Fruit fly (Drosophila melanogaster) whole organism, embryonic: ENCODE data around the gene Rok.

Source experiments
- ATbp ChIP-seq: fragments of 200-800 bp; sonication (Bioruptor generic); optimal IDR thresholded peaks from 2 replicates; lab custom pipeline; 2017; ENCODE audit warnings: missing biosample characterization, mild to moderate bottlenecking, missing genetic modification characterization, missing genetic modification reagents
- Ada2b ChIP-seq: fragments of 200-800 bp; sonication (Bioruptor generic); IDR thresholded peaks from 2 replicates; pipeline ENCODE4 v1.3.6; 2022; ENCODE audit warnings: missing biosample characterization, missing genetic modification characterization
- CG11398 ChIP-seq: fragments of 200-800 bp; sonication (Bioruptor generic); optimal IDR thresholded peaks from 2 replicates; lab custom pipeline; 2016; ENCODE audit warnings: missing biosample characterization, missing genetic modification characterization
- CG11456 ChIP-seq: fragments of 200-800 bp; sonication (Bioruptor generic); IDR thresholded peaks from 3 replicates; pipeline ENCODE4 v1.3.6; 2022; ENCODE audit warnings: missing biosample characterization, missing genetic modification characterization
- CG11504 ChIP-seq: fragments of 200-800 bp; sonication (Bioruptor generic); optimal IDR thresholded peaks from 3 replicates; lab custom pipeline; 2019; ENCODE audit warnings: missing biosample characterization, mild to moderate bottlenecking, missing genetic modification characterization, moderate library complexity
- CG12071 ChIP-seq: fragments of 200-800 bp; sonication (Bioruptor generic); optimal IDR thresholded peaks from 3 replicates; lab custom pipeline; 2018; ENCODE audit warnings: missing biosample characterization, mild to moderate bottlenecking, missing genetic modification characterization
- CG12236 ChIP-seq: fragments of 200-800 bp; sonication (Bioruptor generic); optimal IDR thresholded peaks from 2 replicates; lab custom pipeline; 2016; ENCODE audit warnings: missing biosample characterization, missing genetic modification characterization
- CG12299 ChIP-seq: fragments of 200-800 bp; sonication (Bioruptor generic); optimal IDR thresholded peaks from 2 replicates; lab custom pipeline; 2018; ENCODE audit warnings: missing biosample characterization, mild to moderate bottlenecking, missing genetic modification characterization
- CG12391 ChIP-seq: fragments of 200-800 bp; sonication (Bioruptor generic); optimal IDR thresholded peaks from 3 replicates; lab custom pipeline; 2018; ENCODE audit warnings: missing biosample characterization, mild to moderate bottlenecking, missing genetic modification characterization, moderate library complexity
- CG13123 ChIP-seq: fragments of 200-800 bp; sonication (Bioruptor generic); optimal IDR thresholded peaks from 2 replicates; lab custom pipeline; 2016; ENCODE audit warnings: missing biosample characterization, missing genetic modification characterization
- CG13296 ChIP-seq: fragments of 200-800 bp; sonication (Bioruptor generic); optimal IDR thresholded peaks from 3 replicates; lab custom pipeline; 2018; ENCODE audit warnings: missing biosample characterization, mild to moderate bottlenecking, missing genetic modification characterization
- CG14050 ChIP-seq: fragments of 200-800 bp; sonication (Bioruptor generic); IDR thresholded peaks from 3 replicates; pipeline ENCODE4 v1.3.6; 2022; ENCODE audit warnings: missing biosample characterization, missing genetic modification characterization
- CG16863 ChIP-seq: fragments of 200-800 bp; sonication (Bioruptor generic); optimal IDR thresholded peaks from 3 replicates; lab custom pipeline; 2016; ENCODE audit warnings: missing biosample characterization, missing genetic modification characterization
- CG30020 ChIP-seq: fragments of 200-800 bp; optimal IDR thresholded peaks from 2 replicates; lab custom pipeline; 2019; ENCODE audit warnings: missing biosample characterization, mild to moderate bottlenecking, missing genetic modification characterization, moderate library complexity
- CG3065 ChIP-seq: fragments of 200-800 bp; sonication (Bioruptor generic); optimal IDR thresholded peaks from 2 replicates; lab custom pipeline; 2016; ENCODE audit warnings: missing biosample characterization, missing genetic modification characterization
- CG31365 ChIP-seq: fragments of 200-800 bp; sonication (Bioruptor generic); optimal IDR thresholded peaks from 2 replicates; lab custom pipeline; 2018; ENCODE audit warnings: missing biosample characterization, mild to moderate bottlenecking, missing genetic modification characterization
- CG3163 ChIP-seq: fragments of 200-800 bp; sonication (Bioruptor generic); optimal IDR thresholded peaks from 3 replicates; lab custom pipeline; 2016; ENCODE audit warnings: missing biosample characterization, missing genetic modification characterization
- CG4328 ChIP-seq: fragments of 200-800 bp; sonication (Bioruptor generic); optimal IDR thresholded peaks from 3 replicates; lab custom pipeline; 2017; ENCODE audit warnings: missing biosample characterization, missing genetic modification reagents, missing genetic modification characterization
- CG6765 ChIP-seq: fragments of 200-800 bp; sonication (Bioruptor generic); optimal IDR thresholded peaks from 3 replicates; lab custom pipeline; 2017; ENCODE audit warnings: missing biosample characterization, mild to moderate bottlenecking, missing genetic modification characterization
- CG7271 ChIP-seq: fragments of 200-800 bp; sonication (Bioruptor generic); optimal IDR thresholded peaks from 2 replicates; lab custom pipeline; 2018; ENCODE audit warnings: missing biosample characterization, mild to moderate bottlenecking, missing genetic modification characterization, moderate library complexity
- CG7987 ChIP-seq: fragments of 200-800 bp; sonication (Bioruptor generic); optimal IDR thresholded peaks from 2 replicates; lab custom pipeline; 2018; ENCODE audit warnings: missing biosample characterization, mild to moderate bottlenecking, missing genetic modification characterization, moderate library complexity
- CG8359 ChIP-seq: fragments of 200-800 bp; sonication (Bioruptor generic); optimal IDR thresholded peaks from 2 replicates; lab custom pipeline; 2017; ENCODE audit warnings: missing biosample characterization, mild to moderate bottlenecking, missing genetic modification characterization, borderline replicate concordance
- CG8388 ChIP-seq: fragments of 200-800 bp; sonication (Bioruptor generic); optimal IDR thresholded peaks from 2 replicates; lab custom pipeline; 2019; ENCODE audit warnings: missing biosample characterization, mild to moderate bottlenecking, missing genetic modification characterization, moderate library complexity
- CG8924 ChIP-seq: fragments of 200-800 bp; optimal IDR thresholded peaks from 3 replicates; lab custom pipeline; 2019; ENCODE audit warnings: missing biosample characterization, mild to moderate bottlenecking, missing genetic modification characterization, moderate library complexity
- CG9215 ChIP-seq: fragments of 200-800 bp; sonication (Bioruptor generic); IDR thresholded peaks from 2 replicates; pipeline ENCODE4 v1.3.6; 2022; ENCODE audit warnings: missing biosample characterization, missing genetic modification characterization
- CG9817 ChIP-seq: fragments of 200-800 bp; sonication (Bioruptor generic); optimal IDR thresholded peaks from 2 replicates; lab custom pipeline; 2018; ENCODE audit warnings: missing biosample characterization, mild to moderate bottlenecking, missing genetic modification characterization, moderate library complexity
- Doc2 ChIP-seq: fragments of 200-800 bp; sonication (Bioruptor generic); IDR thresholded peaks from 2 replicates; pipeline ENCODE4 v1.3.6; 2022; ENCODE audit warnings: missing biosample characterization, missing genetic modification characterization
- Ets65A ChIP-seq: fragments of 200-800 bp; sonication (Bioruptor generic); peaks from one replicate; lab custom pipeline; 2016; ENCODE audit warnings: missing biosample characterization, missing genetic modification characterization
- HHEX ChIP-seq: fragments of 200-800 bp; sonication (Bioruptor generic); optimal IDR thresholded peaks from 3 replicates; lab custom pipeline; 2017; ENCODE audit warnings: missing biosample characterization, mild to moderate bottlenecking, missing genetic modification characterization, missing genetic modification reagents
- Hr39 ChIP-seq: fragments of >200 bp; optimal IDR thresholded peaks from 2 replicates; lab custom pipeline; 2017
- Lpt ChIP-seq: fragments of >200 bp; optimal IDR thresholded peaks from 2 replicates; lab custom pipeline; 2018; ENCODE audit warnings: missing biosample characterization, missing genetic modification characterization
- Meics ChIP-seq: fragments of 200-800 bp; sonication (Bioruptor generic); optimal IDR thresholded peaks from 2 replicates; lab custom pipeline; 2017; ENCODE audit warnings: missing biosample characterization, mild to moderate bottlenecking, missing genetic modification characterization
- Neu2 ChIP-seq: fragments of 200-800 bp; sonication (Bioruptor generic); optimal IDR thresholded peaks from 3 replicates; lab custom pipeline; 2016; ENCODE audit warnings: missing biosample characterization, missing genetic modification characterization, borderline replicate concordance
- Nf-YA ChIP-seq: fragments of 200-800 bp; sonication (Bioruptor generic); IDR thresholded peaks from 2 replicates; pipeline ENCODE4 v1.3.6; 2022; ENCODE audit warnings: missing biosample characterization, missing genetic modification characterization
- Opbp ChIP-seq: fragments of 200-800 bp; sonication (Bioruptor generic); IDR thresholded peaks from 3 replicates; pipeline ENCODE4 v1.3.6; 2022; ENCODE audit warnings: missing biosample characterization, missing genetic modification characterization; ENCODE audit not compliant: partially characterized antibody
- aop ChIP-seq: fragments of 200-800 bp; sonication (Bioruptor generic); IDR thresholded peaks from 2 replicates; pipeline ENCODE4 v1.3.6; 2022; ENCODE audit warnings: missing biosample characterization, missing genetic modification characterization
- danr ChIP-seq: fragments of 200-800 bp; sonication (Bioruptor generic); IDR thresholded peaks from 2 replicates; pipeline ENCODE4 v1.3.6; 2022; ENCODE audit warnings: missing biosample characterization, missing genetic modification characterization
- ewg ChIP-seq: fragments of 200-800 bp; sonication (Bioruptor generic); optimal IDR thresholded peaks from 3 replicates; lab custom pipeline; 2017; ENCODE audit warnings: mild to moderate bottlenecking, missing biosample characterization, missing genetic modification reagents, missing genetic modification characterization
- fru ChIP-seq: fragments of >200 bp; optimal IDR thresholded peaks from 2 replicates; lab custom pipeline; 2017
- fu2 ChIP-seq: fragments of 200-800 bp; sonication (Bioruptor generic); optimal IDR thresholded peaks from 2 replicates; lab custom pipeline; 2016; ENCODE audit warnings: missing biosample characterization, missing genetic modification characterization
- luna ChIP-seq: fragments of 200-800 bp; sonication (Bioruptor generic); optimal IDR thresholded peaks from 2 replicates; lab custom pipeline; 2016; ENCODE audit warnings: missing biosample characterization, missing genetic modification characterization
- nom ChIP-seq: fragments of 200-800 bp; sonication (Bioruptor generic); optimal IDR thresholded peaks from 2 replicates; lab custom pipeline; 2017; ENCODE audit warnings: missing biosample characterization, missing genetic modification characterization, mild to moderate bottlenecking, moderate library complexity, missing genetic modification reagents
- pfk ChIP-seq: fragments of 200-800 bp; sonication (Bioruptor generic); optimal IDR thresholded peaks from 2 replicates; lab custom pipeline; 2018; ENCODE audit warnings: missing biosample characterization, mild to moderate bottlenecking, missing genetic modification characterization, moderate library complexity
- pros ChIP-seq: fragments of 200-800 bp; sonication (Bioruptor generic); optimal IDR thresholded peaks from 3 replicates; lab custom pipeline; 2019; ENCODE audit warnings: missing biosample characterization, mild to moderate bottlenecking, missing genetic modification characterization, moderate library complexity
- sens-2 ChIP-seq: fragments of 200-800 bp; sonication (Bioruptor generic); IDR thresholded peaks from 2 replicates; pipeline ENCODE4 v1.3.6; 2022; ENCODE audit warnings: missing biosample characterization, missing genetic modification characterization
- sima ChIP-seq: fragments of 200-800 bp; sonication (Bioruptor generic); optimal IDR thresholded peaks from 2 replicates; lab custom pipeline; 2016; ENCODE audit warnings: missing biosample characterization, missing genetic modification characterization
- ssp ChIP-seq: fragments of 200-800 bp; sonication (Bioruptor generic); IDR thresholded peaks from 2 replicates; pipeline ENCODE4 v1.3.6; 2022; ENCODE audit warnings: missing biosample characterization, missing genetic modification characterization
- tna ChIP-seq: fragments of 200-800 bp; sonication (Bioruptor generic); IDR thresholded peaks from 2 replicates; pipeline ENCODE4 v1.3.6; 2022; ENCODE audit warnings: missing biosample characterization, missing genetic modification characterization; ENCODE audit not compliant: partially characterized antibody
- zen2 ChIP-seq: fragments of 200-800 bp; sonication (Bioruptor generic); IDR thresholded peaks from 3 replicates; pipeline ENCODE4 v1.3.6; 2022; ENCODE audit warnings: missing biosample characterization, missing genetic modification characterization; ENCODE audit not compliant: partially characterized antibody

Gene Rok

DNA sequence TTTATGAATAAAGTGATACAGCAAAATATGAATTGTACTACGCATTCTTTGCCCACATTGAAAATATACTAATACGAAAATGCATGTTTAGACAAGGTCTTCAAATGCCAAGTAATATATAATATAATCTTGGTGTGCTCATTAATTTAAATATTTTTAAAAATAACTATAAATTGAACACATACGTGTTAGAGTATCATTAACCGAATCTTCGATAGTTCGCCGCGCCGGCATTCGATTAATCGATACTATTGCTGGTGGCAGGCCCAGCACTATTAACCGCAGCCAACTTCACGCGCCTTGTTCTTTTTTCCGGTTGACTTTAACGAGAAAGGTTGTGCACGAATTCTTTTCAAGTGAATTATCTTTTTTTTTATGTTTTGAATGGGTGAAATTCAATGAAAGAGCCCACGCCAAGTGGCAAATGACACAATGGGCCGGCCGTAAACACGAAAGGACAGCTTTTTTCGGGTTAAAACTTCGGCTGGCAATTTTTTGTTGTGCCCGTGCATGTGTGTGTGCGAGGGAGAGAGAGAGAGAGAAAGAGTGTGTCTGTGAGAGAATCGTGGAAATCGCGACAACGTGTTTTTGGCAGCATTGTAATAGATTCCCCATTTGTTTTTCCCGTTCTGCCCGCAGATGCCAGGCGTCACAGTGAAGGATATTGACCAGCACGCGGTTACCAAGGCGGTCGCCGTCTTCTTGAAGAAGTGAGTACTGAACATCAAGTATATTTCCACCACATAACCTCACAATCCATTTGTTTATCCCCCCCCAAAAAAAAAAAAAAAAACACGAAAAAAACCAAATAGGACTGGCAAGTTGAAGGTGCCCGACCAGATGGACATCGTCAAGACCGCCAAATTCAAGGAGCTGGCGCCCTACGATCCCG lies 626 bp upstream of the Rok start, which contains the start of gene RpS19a (continued):
- peak; percentile 85 for TF ChIP-seq CG4328 (GFP tag; lab: Kevin White, UChicago)
- TF ChIP-seq CG12299 (tag; lab: Kevin White, UChicago): peak; percentile 63
- peak; percentile 91 for TF ChIP-seq HHEX (GFP tag; lab: Kevin White, UChicago)
- peak; percentile 81 for TF ChIP-seq CG31365 (tag; lab: Kevin White, UChicago)
- TF ChIP-seq tna (GFP tag; lab: Robert Waterston, UW): no peak
- peak; percentile 91 for TF ChIP-seq nom
- no peak for TF ChIP-seq fru
- TF ChIP-seq Ets65A: peak; percentile 53
- TF ChIP-seq pfk (GFP tag; lab: Kevin White, UChicago): peak; percentile 80
- peak; percentile 54 for TF ChIP-seq ewg (GFP tag; lab: Kevin White, UChicago)
- peak; percentile 99 for TF ChIP-seq Opbp (GFP tag; lab: Robert Waterston, UW)
- peak; percentile 29 for TF ChIP-seq CG3163 (GFP tag; lab: Kevin White, UChicago)
- TF ChIP-seq CG16863: peak; percentile 30
- peak; percentile 72 for TF ChIP-seq Nf-YA
- peak; percentile 40 for TF ChIP-seq pros (GFP tag; lab: Kevin White, UChicago)
- peak; percentile 90 for TF ChIP-seq CG13296 (GFP tag; lab: Kevin White, UChicago)
- peak; percentile 89 for TF ChIP-seq Meics
- TF ChIP-seq danr (GFP tag; lab: Robert Waterston, UW): 0 out of 2 replicates have a peak, but pooled peaks have one; percentile 14
- no peak; the same call in 2 of the 3 replicates for TF ChIP-seq zen2 (GFP tag; lab: Robert Waterston, UW)
- no peak for TF ChIP-seq sima (GFP tag; lab: Kevin White, UChicago)
- peak; percentile 61 for TF ChIP-seq CG8359 (GFP tag; lab: Kevin White, UChicago)
- TF ChIP-seq CG6765: peak; percentile 89
- peak; percentile 36 for TF ChIP-seq CG3065 (GFP tag; lab: Kevin White, UChicago)
- peak; percentile 44 for TF ChIP-seq CG30020 (tag; lab: Kevin White, UChicago)
- peak; percentile 34 for TF ChIP-seq fu2 (GFP tag; lab: Kevin White, UChicago)
- peak; percentile 21 for TF ChIP-seq Neu2 (GFP tag; lab: Kevin White, UChicago)
- peak; percentile 91 for TF ChIP-seq CG13123 (GFP tag; lab: Kevin White, UChicago)
- TF ChIP-seq Lpt (GFP tag; lab: Kevin White, UChicago): no peak
- peak; percentile 77 for TF ChIP-seq CG7271 (tag; lab: Kevin White, UChicago)
- peak; percentile 83 for TF ChIP-seq ATbp (GFP tag; lab: Kevin White, UChicago)
- no peak for TF ChIP-seq Doc2
- TF ChIP-seq Hr39 (lab: Kevin White, UChicago): no peak
- TF ChIP-seq CG8924 (tag; lab: Kevin White, UChicago): peak; percentile 51
- TF ChIP-seq CG14050: peak; percentile 49; the same call in 2 of the 3 replicates
- TF ChIP-seq CG9817 (tag; lab: Kevin White, UChicago): peak; percentile 67
- peak; percentile 7 for TF ChIP-seq CG12236 (GFP tag; lab: Kevin White, UChicago)
- no peak for TF ChIP-seq aop
- peak; percentile 34; the same call in 1 of the 2 replicates for TF ChIP-seq Ada2b (GFP tag; lab: Robert Waterston, UW)
- no peak for TF ChIP-seq CG9215
- TF ChIP-seq CG12391 (tag; lab: Kevin White, UChicago): peak; percentile 72
- TF ChIP-seq sens-2 (GFP tag; lab: Robert Waterston, UW): peak; percentile 81
- peak; percentile 92 for TF ChIP-seq CG12071 (GFP tag; lab: Kevin White, UChicago)
- peak; percentile 38 for TF ChIP-seq luna (GFP tag; lab: Kevin White, UChicago)
- peak; percentile 92 for TF ChIP-seq CG11456
- no peak; the same call in 1 of the 2 replicates for TF ChIP-seq ssp (GFP tag; lab: Robert Waterston, UW)
- peak; percentile 94 for TF ChIP-seq CG7987 (GFP tag; lab: Kevin White, UChicago)
- peak; percentile 49 for TF ChIP-seq CG8388
- peak; percentile 42 for TF ChIP-seq CG11398 (GFP tag; lab: Kevin White, UChicago)
- no peak for TF ChIP-seq CG11504 (tag; lab: Kevin White, UChicago)
